Worm (Caenorhabditis elegans): ENCODE measurements around the gene Y110A2AL.10.
"Not testable (repeated sequence)": the region's sequence is repeated elsewhere in the genome, so short reads cannot be mapped to it uniquely, and the experiment has no call there.

Gene Y110A2AL.10

ce11 chrII:2843088-2843487 is 28.6 kb downstream of the Y110A2AL.10 start, which contains the start of gene Y110A2AL.7:
Gene Y110A2AL.7, minus strand, starts transcription at chrII:2843188.
- TF ChIP-seq mml-1 (tag; optimal IDR thresholded peaks at IDR 0.05), result no peak
- TF ChIP-seq lsy-12 (tag; optimal IDR thresholded peaks at IDR 0.05), result no peak
- no peak for TF ChIP-seq egl-27 (tag; optimal IDR thresholded peaks at IDR 0.05)
- TF ChIP-seq nhr-76 (tag; optimal IDR thresholded peaks at IDR 0.05), result no peak
- no peak for TF ChIP-seq pqm-1 (tag; optimal IDR thresholded peaks at IDR 0.05)
- no peak for TF ChIP-seq unc-62 (GFP tag; optimal IDR thresholded peaks at IDR 0.05)
- no peak for TF ChIP-seq nhr-43 (tag; optimal IDR thresholded peaks at IDR 0.05; ENCODE audit: poor library complexity, severe bottlenecking)
- TF ChIP-seq ama-1 (optimal IDR thresholded peaks at IDR 0.05), result no peak
- TF ChIP-seq nhr-67 (tag; optimal IDR thresholded peaks at IDR 0.05), result no peak
- no peak for TF ChIP-seq ztf-11 (tag; optimal IDR thresholded peaks at IDR 0.05)
- TF ChIP-seq fos-1 (tag; optimal IDR thresholded peaks at IDR 0.05), result no peak
- no peak for TF ChIP-seq fkh-2 (tag; optimal IDR thresholded peaks at IDR 0.05)
- no peak for TF ChIP-seq tbx-2 (tag; optimal IDR thresholded peaks at IDR 0.05)
- TF ChIP-seq pha-4 (tag; optimal IDR thresholded peaks at IDR 0.05), result no peak
- no peak for TF ChIP-seq ceh-28 (tag; optimal IDR thresholded peaks at IDR 0.05)
- no peak for TF ChIP-seq hmg-11 (tag; optimal IDR thresholded peaks at IDR 0.05)
- no peak for TF ChIP-seq unc-39 (tag; optimal IDR thresholded peaks at IDR 0.05)
- TF ChIP-seq ZK546.5 (tag; optimal IDR thresholded peaks at IDR 0.05), result no peak

ce11 chrII:2841529-2841928 is 30.2 kb downstream of the Y110A2AL.10 start, which contains the start of gene Y110A2AL.6:
Gene Y110A2AL.6, minus strand, starts transcription at chrII:2841629.
- TF ChIP-seq elt-2 (tag; optimal IDR thresholded peaks at IDR 0.05) (no peak), pqm-1 (tag; optimal IDR thresholded peaks at IDR 0.05) (no peak), ztf-4 (tag; optimal IDR thresholded peaks at IDR 0.05) (no peak), elt-1 (tag; optimal IDR thresholded peaks at IDR 0.05) (no peak), pha-4 (tag; optimal IDR thresholded peaks at IDR 0.05) (no peak), skn-1 (tag; optimal IDR thresholded peaks at IDR 0.05) (no peak), mml-1 (tag; optimal IDR thresholded peaks at IDR 0.05) (no peak), mdl-1 (tag; optimal IDR thresholded peaks at IDR 0.05) (no peak), daf-12 (tag; optimal IDR thresholded peaks at IDR 0.05) (no peak), eor-1 (tag; optimal IDR thresholded peaks at IDR 0.05) (no peak), nhr-25 (tag; optimal IDR thresholded peaks at IDR 0.05) (no peak), ZK546.5 (tag; optimal IDR thresholded peaks at IDR 0.05) (no peak), ceh-9 (tag; optimal IDR thresholded peaks at IDR 0.05) (no peak), egl-27 (tag; optimal IDR thresholded peaks at IDR 0.05) (no peak), unc-62 (GFP tag; optimal IDR thresholded peaks at IDR 0.05) (no peak), tbx-2 (tag; optimal IDR thresholded peaks at IDR 0.05) (no peak), nhr-43 (tag; optimal IDR thresholded peaks at IDR 0.05; ENCODE audit: poor library complexity, severe bottlenecking) (no peak)

ce11 chrII:2839004-2839403 is 32.7 kb downstream of the Y110A2AL.10 start, which contains the start of gene Y110A2AL.4:
Gene Y110A2AL.4, plus strand, starts transcription at chrII:2839304.
- TF ChIP-seq mdl-1 (tag; optimal IDR thresholded peaks at IDR 0.05); aly-2 (tag; optimal IDR thresholded peaks at IDR 0.05); ama-1 (optimal IDR thresholded peaks at IDR 0.05): not testable (repeated sequence)

ce11 chrII:2836853-2837252 is 34.9 kb downstream of the Y110A2AL.10 start, which contains the start of gene K12H6.7:
Gene K12H6.7, minus strand, starts transcription at chrII:2836953.
- no peak for TF ChIP-seq jun-1 (tag; optimal IDR thresholded peaks at IDR 0.05)
- TF ChIP-seq nhr-237 (tag; optimal IDR thresholded peaks at IDR 0.05), result no peak
- TF ChIP-seq mdl-1 (tag; optimal IDR thresholded peaks at IDR 0.05), result no peak
- TF ChIP-seq daf-12 (tag; optimal IDR thresholded peaks at IDR 0.05), result no peak
- TF ChIP-seq nhr-76 (tag; optimal IDR thresholded peaks at IDR 0.05), result no peak
- no peak for TF ChIP-seq ztf-4 (tag; optimal IDR thresholded peaks at IDR 0.05)
- TF ChIP-seq tbx-2 (tag; optimal IDR thresholded peaks at IDR 0.05), result no peak
- no peak for TF ChIP-seq egl-27 (tag; optimal IDR thresholded peaks at IDR 0.05)
- TF ChIP-seq snpc-4 (tag; optimal IDR thresholded peaks at IDR 0.05), result no peak
- TF ChIP-seq ceh-16 (tag; optimal IDR thresholded peaks at IDR 0.05), result no peak

- TF ChIP-seq pha-4 (tag; optimal IDR thresholded peaks at IDR 0.05) (peak; percentile 86), elt-1 (tag; optimal IDR thresholded peaks at IDR 0.05) (no peak), pqm-1 (tag; optimal IDR thresholded peaks at IDR 0.05) (peak; percentile 84), elt-2 (tag; optimal IDR thresholded peaks at IDR 0.05) (peak; percentile 86), egl-27 (tag; optimal IDR thresholded peaks at IDR 0.05) (no peak), nhr-237 (tag; optimal IDR thresholded peaks at IDR 0.05) (no peak), skn-1 (tag; optimal IDR thresholded peaks at IDR 0.05) (no peak), nhr-77 (tag; optimal IDR thresholded peaks at IDR 0.05) (no peak), jun-1 (tag; optimal IDR thresholded peaks at IDR 0.05) (peak; percentile 5)
Observed at ce11 chrII:2834105-2834504, 37.6 kb downstream of the Y110A2AL.10 start.

All from whole organism, L3 larva.